Worm (Caenorhabditis elegans) whole organism, mixed stage, embryonic: ENCODE data around the gene ilcr-1.

Experiments
- M03D4.4 ChIP-seq: sonication (generic microtip); optimal IDR thresholded peaks from 2 replicates; lab custom pipeline; 2017; ENCODE audit warnings: mild to moderate bottlenecking, missing genetic modification characterization, missing compliant biosample characterization
- bed-3 ChIP-seq: fragments of 200-800 bp; sonication (Bioruptor generic); optimal IDR thresholded peaks from 3 replicates; lab custom pipeline; 2018; ENCODE audit warnings: mild to moderate bottlenecking, missing genetic modification characterization, moderate library complexity, missing compliant biosample characterization
- blmp-1 ChIP-seq: fragments of 150-350 bp; optimal IDR thresholded peaks from 2 replicates; lab custom pipeline; 2014; ENCODE audit warnings: missing biosample characterization, missing genetic modification characterization
- ceh-39 ChIP-seq: fragments of 150-350 bp; optimal IDR thresholded peaks from 2 replicates; lab custom pipeline; 2014; ENCODE audit warnings: missing biosample characterization, missing genetic modification characterization
- ceh-43 ChIP-seq: fragments of 200-800 bp; sonication (Bioruptor generic); optimal IDR thresholded peaks from 2 replicates; lab custom pipeline; 2018; ENCODE audit warnings: mild to moderate bottlenecking, missing genetic modification characterization, moderate library complexity, missing compliant biosample characterization
- ceh-83 ChIP-seq: fragments of 200-800 bp; sonication (Bioruptor generic); optimal IDR thresholded peaks from 2 replicates; lab custom pipeline; 2018; ENCODE audit warnings: mild to moderate bottlenecking, missing genetic modification characterization, missing compliant biosample characterization
- ces-1 ChIP-seq: fragments of 150-350 bp; optimal IDR thresholded peaks from 2 replicates; lab custom pipeline; 2014; ENCODE audit warnings: missing biosample characterization, missing genetic modification reagents, missing genetic modification characterization
- cnd-1 ChIP-seq: fragments of 200-800 bp; sonication (Bioruptor generic); optimal IDR thresholded peaks from 2 replicates; lab custom pipeline; 2018; ENCODE audit warnings: mild to moderate bottlenecking, missing genetic modification characterization, missing compliant biosample characterization
- drap-1 ChIP-seq: fragments of 200-800 bp; sonication (Bioruptor generic); optimal IDR thresholded peaks from 3 replicates; lab custom pipeline; 2018; ENCODE audit warnings: mild to moderate bottlenecking, missing genetic modification characterization, missing compliant biosample characterization
- elt-1 ChIP-seq: sonication (generic microtip); optimal IDR thresholded peaks from 2 replicates; lab custom pipeline; 2017; ENCODE audit warnings: missing genetic modification characterization, mild to moderate bottlenecking, missing compliant biosample characterization, antibody characterized with exemption, moderate library complexity, borderline replicate concordance; ENCODE audit not compliant: insufficient read depth
- elt-3 ChIP-seq: fragments of 150-350 bp; optimal IDR thresholded peaks from 2 replicates; lab custom pipeline; 2014; ENCODE audit warnings: missing biosample characterization, missing genetic modification characterization
- flh-1 ChIP-seq: fragments of 200-800 bp; sonication (Bioruptor generic); optimal IDR thresholded peaks from 2 replicates; lab custom pipeline; 2018; ENCODE audit warnings: mild to moderate bottlenecking, missing genetic modification characterization, moderate library complexity, missing compliant biosample characterization
- ham-2 ChIP-seq: fragments of 200-800 bp; sonication (Bioruptor generic); optimal IDR thresholded peaks from 2 replicates; lab custom pipeline; 2018; ENCODE audit warnings: mild to moderate bottlenecking, missing genetic modification characterization, missing compliant biosample characterization
- hlh-1 ChIP-seq: fragments of 150-350 bp; optimal IDR thresholded peaks from 2 replicates; lab custom pipeline; 2014; ENCODE audit warnings: missing biosample characterization, missing genetic modification reagents, missing genetic modification characterization
- lin-13 ChIP-seq: fragments of 150-350 bp; optimal IDR thresholded peaks from 2 replicates; lab custom pipeline; 2014; ENCODE audit warnings: missing biosample characterization, missing genetic modification characterization
- lin-32 ChIP-seq: fragments of 200-800 bp; sonication (Bioruptor generic); optimal IDR thresholded peaks from 2 replicates; lab custom pipeline; 2018; ENCODE audit warnings: mild to moderate bottlenecking, missing genetic modification characterization, missing compliant biosample characterization
- lsy-2 ChIP-seq: fragments of 150-350 bp; optimal IDR thresholded peaks from 2 replicates; lab custom pipeline; 2014; ENCODE audit warnings: missing biosample characterization, missing genetic modification characterization
- mls-2 ChIP-seq: sonication (generic microtip); optimal IDR thresholded peaks from 2 replicates; lab custom pipeline; 2016; ENCODE audit warnings: mild to moderate bottlenecking, missing genetic modification characterization, moderate library complexity, missing compliant biosample characterization
- nhr-12 ChIP-seq: fragments of 150-350 bp; optimal IDR thresholded peaks from 2 replicates; lab custom pipeline; 2014; ENCODE audit warnings: missing biosample characterization, missing genetic modification characterization
- nhr-2 ChIP-seq: fragments of 150-350 bp; optimal IDR thresholded peaks from 2 replicates; lab custom pipeline; 2014; ENCODE audit warnings: missing biosample characterization, missing genetic modification characterization
- nhr-237 ChIP-seq: fragments of 150-350 bp; optimal IDR thresholded peaks from 2 replicates; lab custom pipeline; 2014; ENCODE audit warnings: missing biosample characterization, missing genetic modification characterization
- nhr-28 ChIP-seq: fragments of 150-350 bp; optimal IDR thresholded peaks from 2 replicates; lab custom pipeline; 2014; ENCODE audit warnings: missing biosample characterization, missing genetic modification characterization
- nhr-76 ChIP-seq: sonication (generic microtip); optimal IDR thresholded peaks from 2 replicates; lab custom pipeline; 2017; ENCODE audit warnings: missing biosample characterization, missing genetic modification characterization
- sem-2 ChIP-seq: fragments of 200-800 bp; sonication (Bioruptor generic); optimal IDR thresholded peaks from 2 replicates; lab custom pipeline; 2018; ENCODE audit warnings: mild to moderate bottlenecking, missing genetic modification characterization, missing compliant biosample characterization
- snpc-4 ChIP-seq: fragments of 150-350 bp; optimal IDR thresholded peaks from 2 replicates; lab custom pipeline; 2014; ENCODE audit warnings: missing biosample characterization, missing genetic modification characterization
- sptf-1 ChIP-seq: sonication (generic microtip); optimal IDR thresholded peaks from 2 replicates; lab custom pipeline; 2017; ENCODE audit warnings: mild to moderate bottlenecking, missing genetic modification characterization, moderate library complexity, missing compliant biosample characterization
- tbx-8 ChIP-seq: fragments of 200-800 bp; sonication (Bioruptor generic); optimal IDR thresholded peaks from 2 replicates; lab custom pipeline; 2018; ENCODE audit warnings: mild to moderate bottlenecking, missing genetic modification characterization, moderate library complexity, missing compliant biosample characterization
- unc-120 ChIP-seq: sonication (generic microtip); optimal IDR thresholded peaks from 2 replicates; lab custom pipeline; 2017; ENCODE audit warnings: missing genetic modification characterization, missing compliant biosample characterization; ENCODE audit not compliant: poor library complexity, severe bottlenecking
- unc-39 ChIP-seq: fragments of 150-350 bp; optimal IDR thresholded peaks from 2 replicates; lab custom pipeline; 2014; ENCODE audit warnings: missing biosample characterization, missing genetic modification characterization
- unc-62 ChIP-seq: fragments of 150-350 bp; optimal IDR thresholded peaks from 2 replicates; lab custom pipeline; 2014; ENCODE audit warnings: missing biosample characterization, missing genetic modification reagents, missing genetic modification characterization
- zip-8 ChIP-seq: fragments of 150-350 bp; optimal IDR thresholded peaks from 2 replicates; lab custom pipeline; 2014; ENCODE audit warnings: missing biosample characterization, missing genetic modification characterization
- ztf-11 ChIP-seq: fragments of 150-350 bp; optimal IDR thresholded peaks from 2 replicates; lab custom pipeline; 2014; ENCODE audit warnings: missing biosample characterization, missing genetic modification characterization

The ilcr-1 gene

DNA sequence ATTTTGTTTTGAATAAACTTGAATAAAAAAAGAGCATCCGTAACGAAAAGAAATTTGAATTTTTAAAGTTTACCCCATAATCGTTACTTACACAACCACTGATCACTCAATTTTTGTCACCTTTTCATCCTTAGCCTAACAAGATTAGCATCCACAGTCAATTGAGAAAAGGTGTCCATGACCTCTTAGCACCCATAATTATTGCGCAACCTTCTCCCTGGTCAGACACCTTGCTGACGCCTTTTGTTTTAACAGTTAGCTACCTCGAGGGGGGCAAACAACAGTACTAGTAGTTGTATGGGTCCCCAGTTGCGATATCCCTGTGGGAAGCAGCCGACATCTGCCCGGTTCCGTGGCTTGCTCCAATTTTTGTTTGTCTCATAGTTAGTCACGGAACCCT is 20.8 kb downstream of the ilcr-1 start:
- TF ChIP-seq nhr-2 (tag; lab: Kevin White, UChicago) (peak; percentile 85), zip-8 (tag; lab: Kevin White, UChicago) (peak; percentile 88), ham-2 (GFP tag; lab: Kevin White, UChicago) (no peak)

DNA sequence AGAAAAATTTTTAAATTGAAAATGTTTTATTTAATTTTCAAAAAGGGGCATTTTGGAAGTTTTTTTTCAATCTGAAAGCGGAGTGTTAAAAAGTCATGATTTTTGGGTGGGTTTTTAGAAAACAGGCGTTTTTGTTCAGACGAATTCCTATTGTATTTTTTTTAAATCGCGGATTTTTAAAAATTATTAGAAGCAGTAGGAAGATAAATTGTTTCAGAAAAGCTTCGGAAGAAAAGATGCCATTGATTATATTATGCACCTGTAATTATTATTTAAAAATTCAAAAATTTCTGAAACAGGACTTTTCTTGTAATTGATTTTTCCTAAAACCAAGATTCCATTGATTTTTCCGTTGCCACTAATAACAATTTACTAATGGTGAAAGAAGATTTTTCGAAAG is 29.6 kb downstream of the ilcr-1 start:
- TF ChIP-seq sptf-1 (tag; lab: Kevin White, UChicago) (no peak), unc-62 (GFP tag; lab: Kevin White, UChicago) (no peak), lin-32 (no peak), hlh-1 (tag; lab: Kevin White, UChicago) (no peak), mls-2 (tag; lab: Kevin White, UChicago) (no peak), flh-1 (GFP tag; lab: Kevin White, UChicago) (no peak), nhr-76 (no peak), ceh-83 (GFP tag; lab: Kevin White, UChicago) (no peak), lin-13 (tag; lab: Kevin White, UChicago) (no peak), ces-1 (GFP tag; lab: Kevin White, UChicago) (no peak), tbx-8 (GFP tag; lab: Kevin White, UChicago) (no peak), unc-39 (tag; lab: Kevin White, UChicago) (no peak), M03D4.4 (tag; lab: Kevin White, UChicago) (no peak), sem-2 (GFP tag; lab: Kevin White, UChicago) (no peak)

DNA sequence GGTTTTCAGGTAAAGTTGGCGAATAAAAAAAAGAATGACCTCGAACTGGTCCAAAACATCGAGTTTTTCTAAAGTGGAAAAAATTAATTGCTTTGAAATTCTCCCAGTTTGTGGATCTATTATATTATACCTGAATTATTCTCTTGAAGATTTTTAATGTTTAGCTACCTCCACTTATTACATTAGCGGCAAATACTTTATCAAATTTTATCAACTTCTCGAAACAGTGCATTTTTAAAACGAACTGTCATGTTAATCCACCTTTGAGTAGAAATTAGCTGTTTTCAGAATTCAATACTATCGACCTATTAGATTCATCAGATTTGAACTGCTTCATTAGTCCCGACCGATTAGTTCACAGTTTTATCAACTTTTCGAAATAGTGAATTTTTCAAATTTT is 41.8 kb downstream of the ilcr-1 start:
- TF ChIP-seq hlh-1 (tag; lab: Kevin White, UChicago) (no peak), zip-8 (tag; lab: Kevin White, UChicago) (no peak), nhr-12 (tag; lab: Kevin White, UChicago) (no peak), cnd-1 (tag; lab: Kevin White, UChicago) (no peak), blmp-1 (tag; lab: Kevin White, UChicago) (no peak), nhr-237 (tag; lab: Kevin White, UChicago) (no peak), nhr-2 (tag; lab: Kevin White, UChicago) (no peak), lsy-2 (tag; lab: Kevin White, UChicago) (no peak), unc-120 (tag; lab: Kevin White, UChicago) (no peak), mls-2 (tag; lab: Kevin White, UChicago) (no peak), ceh-43 (GFP tag; lab: Kevin White, UChicago) (no peak), bed-3 (no peak), nhr-76 (no peak), lin-32 (no peak), M03D4.4 (tag; lab: Kevin White, UChicago) (no peak), elt-1 (tag; lab: Kevin White, UChicago) (no peak)

DNA sequence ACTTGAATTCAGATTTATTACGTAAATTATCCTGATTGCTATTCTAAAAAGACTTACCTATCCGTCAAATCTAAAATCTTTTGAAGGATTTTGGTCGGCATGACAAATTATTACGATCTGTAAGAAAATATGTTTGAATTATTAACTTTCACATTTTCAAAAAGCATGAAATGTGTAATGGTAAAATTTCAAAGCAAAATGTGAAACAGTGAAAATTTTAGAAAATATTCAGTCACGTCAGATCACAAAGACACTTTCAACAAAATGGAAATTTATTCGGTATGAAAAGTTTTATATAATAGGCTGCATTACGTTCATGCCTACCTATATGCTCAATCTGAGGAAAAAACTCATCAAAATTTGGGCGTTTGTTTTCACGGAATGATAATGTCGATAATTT is 45.4 kb downstream of the ilcr-1 start, which contains the start of gene fbxa-126:
TSS of gene fbxa-126 (minus strand) at position 101 of the 400 bp plus-strand sequence.
- TF ChIP-seq tbx-8 (GFP tag; lab: Kevin White, UChicago) = no peak
- TF ChIP-seq ztf-11 = no peak
- TF ChIP-seq lsy-2 (tag; lab: Kevin White, UChicago) = no peak
- TF ChIP-seq cnd-1 (tag; lab: Kevin White, UChicago) = no peak
- TF ChIP-seq ceh-39 (tag; lab: Kevin White, UChicago) = no peak
- TF ChIP-seq snpc-4 (tag; lab: Kevin White, UChicago) = no peak
- TF ChIP-seq drap-1 = no peak
- TF ChIP-seq nhr-28 (tag; lab: Kevin White, UChicago) = no peak
- no peak for TF ChIP-seq ces-1 (GFP tag; lab: Kevin White, UChicago)
- TF ChIP-seq sem-2 (GFP tag; lab: Kevin White, UChicago) = no peak

DNA sequence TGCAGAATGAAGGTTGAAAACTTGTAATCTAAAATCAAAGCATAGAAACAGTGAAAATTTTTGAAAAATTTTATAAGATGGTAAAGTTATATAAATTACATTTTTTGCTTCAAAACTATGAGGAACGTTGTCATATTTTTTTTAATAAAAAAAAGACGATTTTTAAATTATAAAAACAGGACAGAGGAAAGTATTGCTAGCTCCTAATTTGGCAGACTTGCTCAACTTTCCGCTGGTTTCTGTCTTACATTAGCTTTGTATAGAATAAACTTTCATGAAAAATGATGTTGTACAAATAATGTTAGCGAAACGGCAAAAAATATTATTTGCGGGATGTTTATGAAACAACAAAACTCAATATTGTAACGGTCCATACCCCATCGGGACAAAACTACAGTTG is 50.0 kb downstream of the ilcr-1 start, which contains the start of gene fbxa-83:
TSS of gene fbxa-83 (minus strand) at position 101 of the 400 bp plus-strand sequence.
- TF ChIP-seq cnd-1 (tag; lab: Kevin White, UChicago) (no peak), elt-3 (tag; lab: Kevin White, UChicago) (no peak), M03D4.4 (tag; lab: Kevin White, UChicago) (no peak), mls-2 (tag; lab: Kevin White, UChicago) (no peak), ces-1 (GFP tag; lab: Kevin White, UChicago) (no peak), unc-39 (tag; lab: Kevin White, UChicago) (no peak), lin-32 (no peak), sem-2 (GFP tag; lab: Kevin White, UChicago) (no peak), bed-3 (no peak), unc-62 (GFP tag; lab: Kevin White, UChicago) (no peak), flh-1 (GFP tag; lab: Kevin White, UChicago) (no peak), drap-1 (no peak)
